Worm (Caenorhabditis elegans) whole organism, dauer: Measurements from ENCODE around the gene glb-20.

ENCODE experiments used
- unc-62 ChIP-seq: sonication (generic microtip); optimal IDR thresholded peaks from 2 replicates; lab custom pipeline; 2017; ENCODE audit warnings: missing biosample characterization, missing genetic modification reagents, missing genetic modification characterization

The glb-20 gene

ce11 chrX:13527347-13528092 is 28.4 kb downstream of the glb-20 start, which contains the start of gene pab-2:
TSS of gene pab-2 (minus strand) at chrX:13527415.
- TF ChIP-seq unc-62 (GFP tag; lab: Kevin White, UChicago) = no peak

ce11 chrX:13526219-13527218 is 29.4 kb downstream of the glb-20 start:
- TF ChIP-seq unc-62 (GFP tag; lab: Kevin White, UChicago) = no peak

ce11 chrX:13525094-13525493 is 30.9 kb downstream of the glb-20 start:
- TF ChIP-seq unc-62 (GFP tag; lab: Kevin White, UChicago) = no peak

- no peak for TF ChIP-seq unc-62 (GFP tag; lab: Kevin White, UChicago)
These were observed 36.9 kb downstream of the glb-20 start, which contains the start of the genes cdk-4 and F18H3.1 for ce11 chrX:13518861-13519713. TSS of gene cdk-4 (minus strand) at chrX:13518911. TSS of gene F18H3.1 (plus strand) at chrX:13519663.

- TF ChIP-seq unc-62 (GFP tag; lab: Kevin White, UChicago) = no peak
These were observed 41.6 kb downstream of the glb-20 start for ce11 chrX:13514384-13514783.

- TF ChIP-seq unc-62 (GFP tag; lab: Kevin White, UChicago) = no peak
These were observed 44.2 kb downstream of the glb-20 start for ce11 chrX:13511796-13512195.

- TF ChIP-seq unc-62 (GFP tag; lab: Kevin White, UChicago) = no peak
These were observed 45.0 kb downstream of the glb-20 start, which contains the start of gene col-185 for ce11 chrX:13510997-13511396. TSS of gene col-185 (minus strand) at chrX:13511097.

- no peak for TF ChIP-seq unc-62 (GFP tag; lab: Kevin White, UChicago)
These were observed 45.6 kb downstream of the glb-20 start for ce11 chrX:13510234-13510837.

ce11 chrX:13507233-13507632 is 48.7 kb downstream of the glb-20 start, which contains the start of gene H06A10.1:
TSS of gene H06A10.1 (plus strand) at chrX:13507533.
- TF ChIP-seq unc-62 (GFP tag; lab: Kevin White, UChicago) = no peak

- no peak for TF ChIP-seq unc-62 (GFP tag; lab: Kevin White, UChicago)
These were observed 49.5 kb downstream of the glb-20 start for ce11 chrX:13506493-13506892.

- TF ChIP-seq unc-62 (GFP tag; lab: Kevin White, UChicago) = no peak
These were observed 49.9 kb downstream of the glb-20 start for ce11 chrX:13506043-13506442.

- TF ChIP-seq unc-62 (GFP tag; lab: Kevin White, UChicago) = no peak
These were observed 50.8 kb downstream of the glb-20 start for ce11 chrX:13505201-13505600.

ce11 chrX:13503839-13504238 is 52.1 kb downstream of the glb-20 start:
- TF ChIP-seq unc-62 (GFP tag; lab: Kevin White, UChicago) = no peak
